Worm (Caenorhabditis elegans): ENCODE data around the gene str-150.
A peak's percentile ranks its signal among the peaks of the same experiment; 100 is the strongest.
"Not testable (repeated sequence)": the region's sequence is repeated elsewhere in the genome, so short reads cannot be mapped to it uniquely, and the experiment has no call there.

Gene str-150

DNA sequence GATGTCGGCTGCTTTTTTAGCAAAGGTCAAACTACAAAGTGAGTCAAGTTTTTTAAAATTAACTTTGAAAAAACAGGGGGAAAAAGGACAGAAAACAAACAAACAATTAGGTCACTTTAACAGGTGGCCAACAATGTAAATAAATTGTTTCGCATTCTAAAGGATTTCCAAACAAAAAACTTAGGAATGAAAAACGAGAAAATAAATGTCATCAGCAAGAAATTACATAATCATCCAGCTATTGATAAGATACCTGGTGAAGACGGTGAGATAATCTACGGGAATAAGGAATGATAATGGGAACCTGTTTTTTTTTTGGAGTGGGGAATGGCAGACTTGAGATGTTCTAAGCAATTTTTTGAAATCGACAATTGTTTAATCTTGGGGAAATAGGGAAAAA, 13.0 kb downstream of the str-150 start:
- TF ChIP-seq aha-1 (tag) (peak; percentile 52), mdl-1 (tag; optimal IDR thresholded peaks at IDR 0.05) (no peak), arid-1 (GFP tag; conservative IDR thresholded peaks at IDR 0.05) (no peak)

- peak; percentile 14; the same call in 1 of the 2 replicates for TF ChIP-seq pha-4 (GFP tag; IDR thresholded peaks at IDR 0.05)
- TF ChIP-seq pha-4 (tag; optimal IDR thresholded peaks at IDR 0.05) = not testable (repeated sequence)
- TF ChIP-seq arid-1 (GFP tag; conservative IDR thresholded peaks at IDR 0.05) = 0 out of 2 replicates have a peak, but pooled peaks have one; percentile 16
These were observed 14.3 kb downstream of the str-150 start for ce11 chrV:16597344-16597869.

DNA sequence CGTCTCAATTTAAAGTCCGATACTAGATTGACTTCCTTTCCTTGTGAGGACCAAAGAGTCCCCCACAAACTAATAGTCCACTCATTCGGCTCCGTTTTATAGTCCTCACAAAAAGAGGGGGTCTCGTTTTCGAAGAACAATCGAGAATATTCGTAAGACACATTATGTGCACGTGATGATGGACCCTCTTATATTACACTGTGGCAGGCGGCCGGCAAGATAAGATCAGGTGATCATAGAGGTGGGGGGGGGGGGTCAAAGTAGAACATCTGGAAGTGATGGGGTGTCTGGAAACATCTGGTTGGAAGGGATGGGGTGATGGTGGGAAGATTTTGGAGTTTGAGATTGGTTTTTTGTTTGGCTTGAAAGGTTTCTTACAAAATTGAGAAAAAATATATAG, 15.4 kb downstream of the str-150 start:
- TF ChIP-seq dve-1 (tag; optimal IDR thresholded peaks at IDR 0.05; ENCODE audit: insufficient read depth) (peak; percentile 38), ceh-20 (GFP tag; IDR thresholded peaks at IDR 0.05) (no peak), lin-29 (GFP tag; IDR thresholded peaks at IDR 0.05) (no peak), mdt-29 (GFP tag; IDR thresholded peaks at IDR 0.05) (peak; percentile 95), hlh-11 (tag; optimal IDR thresholded peaks at IDR 0.05) (peak; percentile 66), tra-1 (GFP tag; IDR thresholded peaks at IDR 0.05) (0 out of 2 replicates have a peak, but pooled peaks have one; percentile 35), hlh-30 (tag; optimal IDR thresholded peaks at IDR 0.05; ENCODE audit: insufficient read depth) (peak; percentile 64), lim-7 (GFP tag; IDR thresholded peaks at IDR 0.05) (no peak), lin-1 (GFP tag; IDR thresholded peaks at IDR 0.05) (no peak), aha-1 (tag) (peak; percentile 1), dmd-6 (GFP tag; IDR thresholded peaks at IDR 0.05) (peak; percentile 14; the same call in 1 of the 2 replicates)

ce11 chrV:16599835-16600234, 16.8 kb downstream of the str-150 start:
- TF ChIP-seq jun-1 (tag; optimal IDR thresholded peaks at IDR 0.05) (no peak), dmd-6 (GFP tag; IDR thresholded peaks at IDR 0.05) (no peak)

DNA sequence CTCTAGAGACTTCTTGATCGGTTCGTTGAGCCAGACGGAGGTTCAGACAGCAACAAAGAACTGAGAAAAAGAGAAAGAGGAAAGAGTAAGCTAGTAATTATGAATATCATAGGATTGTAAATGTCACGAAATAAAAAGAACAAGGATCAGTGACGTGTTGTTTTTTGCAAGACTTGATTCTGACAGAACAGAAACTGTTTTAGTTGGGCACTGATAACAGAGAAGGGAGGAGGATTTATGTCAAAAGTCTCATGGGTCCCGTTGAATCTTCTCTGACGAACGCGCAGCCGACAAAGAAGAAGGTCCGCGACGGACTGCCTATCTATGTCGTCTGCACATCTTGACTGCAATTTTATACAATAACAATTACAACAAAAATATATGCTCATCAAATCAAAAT, 17.6 kb downstream of the str-150 start, which contains the start of gene T03E6.9:
T03E6.9 (minus strand) TSS at position 101 of the 400 bp plus-strand sequence.
- TF ChIP-seq unc-62 (GFP tag; optimal IDR thresholded peaks at IDR 0.05 in 1 of 2) = peak in 1 of 2 experiments; percentile 6
- TF ChIP-seq unc-62 (tag; optimal IDR thresholded peaks at IDR 0.05) = no peak
- TF ChIP-seq aly-2 (tag; optimal IDR thresholded peaks at IDR 0.05) = no peak
- TF ChIP-seq rbr-2 (tag; optimal IDR thresholded peaks at IDR 0.05) = no peak

DNA sequence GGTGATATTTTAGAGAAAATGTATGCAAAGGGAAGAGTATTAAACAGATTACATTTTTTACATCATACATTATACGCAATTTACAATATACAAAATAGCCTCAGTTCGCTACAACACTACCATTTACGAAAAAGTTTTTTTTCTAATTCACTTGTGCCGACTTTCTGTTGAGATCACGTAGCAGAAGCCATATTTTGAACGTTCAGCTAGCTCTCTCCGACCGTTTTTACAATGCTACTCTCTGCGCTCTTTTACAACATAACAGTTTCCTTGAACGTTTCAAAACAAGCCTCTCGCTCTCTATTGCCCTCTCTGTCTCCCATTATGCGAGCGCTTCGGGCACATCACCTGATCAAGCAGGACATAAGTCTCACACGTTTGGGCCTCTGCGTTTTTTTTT, 20.0 kb downstream of the str-150 start, which contains the start of gene T03E6.8:
T03E6.8 (minus strand) TSS at position 101 of the 400 bp plus-strand sequence.
- TF ChIP-seq ces-1 (GFP tag; optimal IDR thresholded peaks at IDR 0.05) (no peak), dmd-8 (GFP tag; IDR thresholded peaks at IDR 0.05) (no peak), nhr-111 (GFP tag; optimal IDR thresholded peaks at IDR 0.05) (no peak), zfp-3 (GFP tag; conservative IDR thresholded peaks at IDR 0.05) (no peak), Y75B8A.6 (GFP tag; IDR thresholded peaks at IDR 0.05) (no peak), unc-39 (tag; optimal IDR thresholded peaks at IDR 0.05) (no peak)

- TF ChIP-seq madf-9 (GFP tag; conservative IDR thresholded peaks at IDR 0.05) (no peak), snpc-1.2 (GFP tag; IDR thresholded peaks at IDR 0.05) (no peak), mes-2 (tag; optimal IDR thresholded peaks at IDR 0.05; ENCODE audit: poor library complexity, severe bottlenecking) (no peak), ceh-28 (tag; optimal IDR thresholded peaks at IDR 0.05) (no peak), Y48G9A.11 (GFP tag; IDR thresholded peaks at IDR 0.05) (no peak), fos-1 (tag; optimal IDR thresholded peaks at IDR 0.05) (no peak), dmd-8 (GFP tag; IDR thresholded peaks at IDR 0.05) (no peak), nhr-6 (tag; optimal IDR thresholded peaks at IDR 0.05) (no peak), nhr-41 (GFP tag; IDR thresholded peaks at IDR 0.05) (no peak), Y75B8A.6 (GFP tag; IDR thresholded peaks at IDR 0.05) (no peak), zip-11 (GFP tag; IDR thresholded peaks at IDR 0.05) (no peak), cey-2 (tag; optimal IDR thresholded peaks at IDR 0.05; ENCODE audit: borderline replicate concordance, insufficient read depth) (no peak), unc-39 (tag; optimal IDR thresholded peaks at IDR 0.05) (no peak), pqm-1 (tag; optimal IDR thresholded peaks at IDR 0.05) (peak; percentile 11), saeg-2 (GFP tag; IDR thresholded peaks at IDR 0.05) (no peak), tag-97 (GFP tag; IDR thresholded peaks at IDR 0.05) (no peak), Y5F2A.4 (GFP tag; optimal IDR thresholded peaks at IDR 0.05) (no peak)
These were observed 21.2 kb downstream of the str-150 start for ce11 chrV:16604301-16604700.

All from whole organism, L4 larva.